Fruit fly (Drosophila melanogaster) whole organism, prepupa: ENCODE results near the gene dmrt93B.

ENCODE experiments used
- Blimp-1 ChIP-seq: fragments of 200-800 bp; sonication (Bioruptor generic); optimal IDR thresholded peaks from 3 replicates; lab custom pipeline; 2017; ENCODE audit warnings: missing biosample characterization, missing genetic modification characterization, mild to moderate bottlenecking, moderate library complexity, missing genetic modification reagents
- CG10631 ChIP-seq: fragments of 200-800 bp; sonication (Bioruptor generic); optimal IDR thresholded peaks from 2 replicates; lab custom pipeline; 2016; ENCODE audit warnings: missing biosample characterization, missing genetic modification characterization
- CG10669 ChIP-seq: fragments of 200-800 bp; sonication (Bioruptor generic); optimal IDR thresholded peaks from 3 replicates; lab custom pipeline; 2018; ENCODE audit warnings: missing biosample characterization, mild to moderate bottlenecking, missing genetic modification characterization, moderate library complexity
- CG11294 ChIP-seq: fragments of 200-800 bp; sonication (Bioruptor generic); IDR thresholded peaks from 2 replicates; pipeline ENCODE4 v1.3.6; 2022; ENCODE audit warnings: missing biosample characterization, missing genetic modification characterization
- CG1621 ChIP-seq: fragments of 200-800 bp; sonication (Bioruptor generic); optimal IDR thresholded peaks from 3 replicates; lab custom pipeline; 2018; ENCODE audit warnings: missing biosample characterization, mild to moderate bottlenecking, missing genetic modification characterization
- CG16779 ChIP-seq: fragments of 200-800 bp; sonication (Bioruptor generic); optimal IDR thresholded peaks from 3 replicates; lab custom pipeline; 2017; ENCODE audit warnings: missing biosample characterization, mild to moderate bottlenecking, missing genetic modification characterization
- CG3032 ChIP-seq: fragments of 200-800 bp; optimal IDR thresholded peaks from 2 replicates; lab custom pipeline; 2019; ENCODE audit warnings: missing biosample characterization, mild to moderate bottlenecking, missing genetic modification characterization, moderate library complexity
- CG3919 ChIP-seq: fragments of 200-800 bp; sonication (Bioruptor generic); optimal IDR thresholded peaks from 3 replicates; lab custom pipeline; 2016; ENCODE audit warnings: missing biosample characterization, missing genetic modification characterization
- CG6792 ChIP-seq: fragments of 200-800 bp; sonication (Bioruptor generic); optimal IDR thresholded peaks from 3 replicates; lab custom pipeline; 2016; ENCODE audit warnings: missing biosample characterization, missing genetic modification characterization
- CG6854 ChIP-seq: fragments of 200-800 bp; sonication (Bioruptor generic); optimal IDR thresholded peaks from 2 replicates; lab custom pipeline; 2017; ENCODE audit warnings: missing biosample characterization, mild to moderate bottlenecking, missing genetic modification characterization
- CG8319 ChIP-seq: fragments of 200-800 bp; sonication (Bioruptor generic); optimal IDR thresholded peaks from 3 replicates; lab custom pipeline; 2016; ENCODE audit warnings: missing biosample characterization, missing genetic modification characterization
- CG8632 ChIP-seq: fragments of 200-800 bp; sonication (Bioruptor generic); optimal IDR thresholded peaks from 3 replicates; lab custom pipeline; 2016; ENCODE audit warnings: missing biosample characterization, missing genetic modification characterization
- CG9139 ChIP-seq: fragments of 200-800 bp; sonication (Bioruptor generic); optimal IDR thresholded peaks from 3 replicates; lab custom pipeline; 2017; ENCODE audit warnings: missing biosample characterization, mild to moderate bottlenecking, missing genetic modification characterization
- Eip78C ChIP-seq: fragments of 200-800 bp; sonication (Bioruptor generic); peaks from one replicate; lab custom pipeline; 2016; ENCODE audit warnings: missing biosample characterization, missing genetic modification characterization
- Eip93F ChIP-seq: fragments of 200-800 bp; sonication (Bioruptor generic); optimal IDR thresholded peaks from 2 replicates; lab custom pipeline; 2016; ENCODE audit warnings: missing biosample characterization, mild to moderate bottlenecking, missing genetic modification characterization
- Ets96B ChIP-seq: fragments of 200-800 bp; optimal IDR thresholded peaks from 2 replicates; lab custom pipeline; 2019; ENCODE audit warnings: missing biosample characterization, mild to moderate bottlenecking, missing genetic modification characterization, moderate library complexity
- Hr4 ChIP-seq: fragments of 200-800 bp; sonication (Bioruptor generic); optimal IDR thresholded peaks from 3 replicates; lab custom pipeline; 2016; ENCODE audit warnings: missing biosample characterization, missing genetic modification characterization
- Lpt ChIP-seq: fragments of 200-800 bp; sonication (Bioruptor generic); optimal IDR thresholded peaks from 3 replicates; lab custom pipeline; 2016; ENCODE audit warnings: missing biosample characterization, missing genetic modification characterization
- Met ChIP-seq: fragments of 200-800 bp; sonication (Bioruptor generic); optimal IDR thresholded peaks from 3 replicates; lab custom pipeline; 2016; ENCODE audit warnings: missing biosample characterization, missing genetic modification characterization
- OdsH ChIP-seq: fragments of 200-800 bp; sonication (Bioruptor generic); optimal IDR thresholded peaks from 3 replicates; lab custom pipeline; 2016; ENCODE audit warnings: missing biosample characterization, missing genetic modification characterization
- Smox ChIP-seq: fragments of 200-800 bp; sonication (Bioruptor generic); optimal IDR thresholded peaks from 3 replicates; lab custom pipeline; 2016; ENCODE audit warnings: missing biosample characterization, missing genetic modification characterization
- Sox102F ChIP-seq: fragments of 200-800 bp; sonication (Bioruptor generic); optimal IDR thresholded peaks from 2 replicates; lab custom pipeline; 2016; ENCODE audit warnings: missing biosample characterization, mild to moderate bottlenecking, missing genetic modification characterization
- Sox14 ChIP-seq: fragments of 200-800 bp; sonication (Bioruptor generic); optimal IDR thresholded peaks from 3 replicates; lab custom pipeline; 2016; ENCODE audit warnings: missing biosample characterization, missing genetic modification characterization
- achi ChIP-seq: fragments of 200-800 bp; sonication (Bioruptor generic); optimal IDR thresholded peaks from 3 replicates; lab custom pipeline; 2016; ENCODE audit warnings: missing biosample characterization, missing genetic modification characterization
- cyc ChIP-seq: fragments of 200-800 bp; sonication (Bioruptor generic); optimal IDR thresholded peaks from 3 replicates; lab custom pipeline; 2016; ENCODE audit warnings: missing biosample characterization, missing genetic modification characterization
- eg ChIP-seq: fragments of 200-800 bp; sonication (Bioruptor generic); IDR thresholded peaks from 3 replicates; pipeline ENCODE4 v1.3.6; 2022; ENCODE audit warnings: missing biosample characterization, missing genetic modification characterization
- esn ChIP-seq: fragments of 200-800 bp; sonication (Bioruptor generic); optimal IDR thresholded peaks from 2 replicates; lab custom pipeline; 2016; ENCODE audit warnings: missing biosample characterization, mild to moderate bottlenecking, missing genetic modification characterization, moderate library complexity
- fd85E ChIP-seq: fragments of 200-800 bp; sonication (Bioruptor generic); optimal IDR thresholded peaks from 3 replicates; lab custom pipeline; 2016; ENCODE audit warnings: missing biosample characterization, missing genetic modification characterization
- fkh ChIP-seq: fragments of 200-800 bp; sonication (Bioruptor generic); optimal IDR thresholded peaks from 3 replicates; lab custom pipeline; 2017; ENCODE audit warnings: missing biosample characterization, mild to moderate bottlenecking, missing genetic modification characterization, moderate library complexity
- net ChIP-seq: fragments of 200-800 bp; sonication (Bioruptor generic); optimal IDR thresholded peaks from 3 replicates; lab custom pipeline; 2016; ENCODE audit warnings: missing biosample characterization, missing genetic modification characterization
- spab ChIP-seq: fragments of 200-800 bp; sonication (Bioruptor generic); optimal IDR thresholded peaks from 2 replicates; lab custom pipeline; 2017; ENCODE audit warnings: missing biosample characterization, mild to moderate bottlenecking, missing genetic modification characterization, missing genetic modification reagents
- ss ChIP-seq, 2 experiments: fragments of 200-800 bp; sonication (Bioruptor generic); optimal IDR thresholded peaks; 2 replicates in 1 of 2; 3 replicates in 1 of 2; lab custom pipeline; 2017 to 2018; ENCODE audit warnings: mild to moderate bottlenecking in 2 of 2, missing biosample characterization in 2 of 2, missing genetic modification characterization in 2 of 2, moderate library complexity in 1 of 2
- svp ChIP-seq: fragments of 200-800 bp; sonication (Bioruptor generic); peaks from one replicate; lab custom pipeline; 2016; ENCODE audit warnings: missing biosample characterization, missing genetic modification characterization
- topi ChIP-seq: fragments of 200-800 bp; sonication (Bioruptor generic); optimal IDR thresholded peaks from 3 replicates; lab custom pipeline; 2016; ENCODE audit warnings: missing biosample characterization, missing genetic modification characterization
- vri ChIP-seq: fragments of 200-800 bp; sonication (Bioruptor generic); optimal IDR thresholded peaks from 3 replicates; lab custom pipeline; 2016; ENCODE audit warnings: missing biosample characterization, mild to moderate bottlenecking, missing genetic modification characterization

The dmrt93B gene

dm6 chr3R:21060430-21061245, 13.2 kb upstream of the dmrt93B start, which contains the start of gene Mvl:
Gene Mvl, minus strand, starts transcription at chr3R:21060800.
- TF ChIP-seq fd85E (GFP tag; lab: Kevin White, UChicago) (no peak), OdsH (GFP tag; lab: Kevin White, UChicago) (no peak), spab (GFP tag; lab: Kevin White, UChicago) (no peak), CG8319 (GFP tag; lab: Kevin White, UChicago) (no peak), Sox14 (GFP tag; lab: Kevin White, UChicago) (peak; percentile 51), cyc (GFP tag; lab: Kevin White, UChicago) (no peak), CG10669 (GFP tag; lab: Kevin White, UChicago) (no peak), net (GFP tag; lab: Kevin White, UChicago) (no peak), eg (GFP tag; lab: Robert Waterston, UW) (no peak), CG16779 (tag; lab: Kevin White, UChicago) (no peak), svp (GFP tag; lab: Kevin White, UChicago) (peak; percentile 68), achi (peak; percentile 24), Blimp-1 (no peak), CG3032 (tag; lab: Kevin White, UChicago) (peak; percentile 6), Hr4 (GFP tag; lab: Kevin White, UChicago) (no peak), topi (no peak), CG10631 (GFP tag; lab: Kevin White, UChicago) (no peak), Sox102F (GFP tag; lab: Kevin White, UChicago) (no peak), Ets96B (tag; lab: Kevin White, UChicago) (no peak), vri (GFP tag; lab: Kevin White, UChicago) (peak; percentile 9), CG1621 (tag; lab: Kevin White, UChicago) (peak; percentile 25), CG6792 (GFP tag; lab: Kevin White, UChicago) (no peak), esn (GFP tag; lab: Kevin White, UChicago) (no peak), CG11294 (GFP tag; lab: Robert Waterston, UW) (no peak), Lpt (GFP tag; lab: Kevin White, UChicago) (no peak), Eip78C (GFP tag; lab: Kevin White, UChicago) (peak; percentile 78), Smox (no peak), Met (GFP tag; lab: Kevin White, UChicago) (no peak)

DNA sequence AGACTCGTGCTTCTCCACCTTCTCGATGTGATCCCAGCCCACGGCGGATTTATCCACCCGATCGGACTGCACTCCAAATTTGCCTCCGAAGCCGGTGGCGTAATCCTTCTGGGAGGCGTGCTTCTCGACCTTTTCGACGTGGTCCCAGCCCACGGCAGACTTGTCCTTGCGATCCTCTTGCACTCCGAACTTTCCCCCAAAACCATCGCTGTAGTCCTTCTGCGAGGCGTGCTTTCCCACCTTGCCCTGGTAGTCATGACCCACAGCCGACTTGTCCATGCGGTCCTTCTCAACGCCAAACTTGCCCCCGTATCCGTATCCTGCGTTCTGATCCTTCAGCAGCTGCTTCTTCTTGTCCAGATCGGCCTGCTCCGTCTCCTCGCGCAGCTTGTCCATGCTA, 10.4 kb upstream of the dmrt93B start:
- TF ChIP-seq fkh (GFP tag; lab: Kevin White, UChicago) (no peak), vri (GFP tag; lab: Kevin White, UChicago) (no peak), Eip93F (GFP tag; lab: Kevin White, UChicago) (no peak), eg (GFP tag; lab: Robert Waterston, UW) (no peak), esn (GFP tag; lab: Kevin White, UChicago) (no peak), CG9139 (GFP tag; lab: Kevin White, UChicago) (no peak), Smox (no peak), svp (GFP tag; lab: Kevin White, UChicago) (no peak), CG6854 (GFP tag; lab: Kevin White, UChicago) (no peak), CG8632 (GFP tag; lab: Kevin White, UChicago) (no peak), CG10631 (GFP tag; lab: Kevin White, UChicago) (no peak), CG16779 (tag; lab: Kevin White, UChicago) (no peak)

dm6 chr3R:21064000-21064924, 9.5 kb upstream of the dmrt93B start, which contains the start of gene Cortactin:
Gene Cortactin, minus strand, starts transcription at chr3R:21064471.
- TF ChIP-seq Sox14 (GFP tag; lab: Kevin White, UChicago) (peak; percentile 2), CG6854 (GFP tag; lab: Kevin White, UChicago) (no peak), eg (GFP tag; lab: Robert Waterston, UW) (no peak), ss (GFP tag; optimal IDR thresholded peaks at IDR 0.05; lab: Kevin White, UChicago) (peak in 1 of 2 experiments; percentile 13), Eip78C (GFP tag; lab: Kevin White, UChicago) (peak; percentile 15), svp (GFP tag; lab: Kevin White, UChicago) (peak; percentile 62), CG3919 (peak; percentile 1)
